Worm (Caenorhabditis elegans) whole organism, young adult: ENCODE measurements around the gene col-99.

Source experiments
- F23B12.7 ChIP-seq: sonication (generic microtip); optimal IDR thresholded peaks from 2 replicates; lab custom pipeline; 2017; ENCODE audit warnings: missing genetic modification characterization, mild to moderate bottlenecking, missing compliant biosample characterization, antibody characterized with exemption, moderate library complexity; ENCODE audit not compliant: insufficient read depth
- F33H1.4 ChIP-seq: fragments of 200-800 bp; sonication (Bioruptor generic); IDR thresholded peaks from 2 replicates; pipeline ENCODE4 v1.3.6; 2022; ENCODE audit warnings: missing genetic modification reagents, missing genetic modification characterization, missing compliant biosample characterization
- F37B4.10 ChIP-seq: fragments of 200-800 bp; sonication (Bioruptor generic); IDR thresholded peaks from 2 replicates; pipeline ENCODE4 v1.3.6; 2022; ENCODE audit warnings: missing genetic modification characterization, missing compliant biosample characterization
- F57C9.4 ChIP-seq: sonication (generic microtip); optimal IDR thresholded peaks from 2 replicates; lab custom pipeline; 2017; ENCODE audit warnings: mild to moderate bottlenecking, missing genetic modification characterization, missing compliant biosample characterization
- K12H6.12 ChIP-seq: fragments of 200-800 bp; sonication (Bioruptor generic); optimal IDR thresholded peaks from 2 replicates; lab custom pipeline; 2018; ENCODE audit warnings: mild to moderate bottlenecking, missing genetic modification characterization, missing compliant biosample characterization
- Y56A3A.18 ChIP-seq: fragments of 200-800 bp; sonication (Bioruptor generic); IDR thresholded peaks from 2 replicates; pipeline ENCODE4 v1.3.6; 2022; ENCODE audit warnings: missing genetic modification reagents, missing genetic modification characterization, missing compliant biosample characterization
- Y67H2A.10 ChIP-seq: fragments of 200-800 bp; sonication (Bioruptor generic); conservative IDR thresholded peaks from 2 replicates; pipeline ENCODE4 v1.3.6; 2022; ENCODE audit warnings: missing genetic modification reagents, missing genetic modification characterization, missing compliant biosample characterization
- ZK185.1 ChIP-seq: sonication (generic microtip); optimal IDR thresholded peaks from 2 replicates; lab custom pipeline; 2016; ENCODE audit warnings: mild to moderate bottlenecking, missing genetic modification characterization, missing compliant biosample characterization; ENCODE audit not compliant: poor library complexity, severe bottlenecking
- akir-1 ChIP-seq: fragments of 200-800 bp; sonication (Bioruptor generic); optimal IDR thresholded peaks from 2 replicates; lab custom pipeline; 2018; ENCODE audit warnings: mild to moderate bottlenecking, missing genetic modification characterization, moderate library complexity, missing compliant biosample characterization
- attf-3 ChIP-seq: fragments of 200-800 bp; sonication (Bioruptor generic); conservative IDR thresholded peaks from 2 replicates; pipeline ENCODE4 v1.3.6; 2022; ENCODE audit warnings: missing genetic modification reagents, missing genetic modification characterization, missing compliant biosample characterization
- attf-5 ChIP-seq: fragments of 200-800 bp; sonication (Bioruptor generic); optimal IDR thresholded peaks from 2 replicates; lab custom pipeline; 2018; ENCODE audit warnings: mild to moderate bottlenecking, missing genetic modification characterization, missing compliant biosample characterization
- attf-6 ChIP-seq: fragments of 200-800 bp; sonication (Bioruptor generic); IDR thresholded peaks from 2 replicates; pipeline ENCODE4 v1.3.6; 2022; ENCODE audit warnings: missing genetic modification reagents, missing genetic modification characterization, missing compliant biosample characterization
- cebp-1 ChIP-seq, 2 experiments: fragments of 200-800 bp in 1 of 2; sonication (Bioruptor generic) in 1 of 2; sonication (generic microtip) in 1 of 2; IDR thresholded peaks in 1 of 2; optimal IDR thresholded peaks in 1 of 2; 2 replicates each; pipeline versions ENCODE4 v1.3.6 to Lab custom; 2017 to 2022; ENCODE audit warnings: missing compliant biosample characterization in 2 of 2, missing genetic modification characterization in 2 of 2, mild to moderate bottlenecking in 1 of 2, missing genetic modification reagents in 1 of 2, moderate library complexity in 1 of 2
- ceh-100 ChIP-seq: fragments of 200-800 bp; sonication (Bioruptor generic); IDR thresholded peaks from 2 replicates; pipeline ENCODE4 v1.3.6; 2022; ENCODE audit warnings: missing genetic modification reagents, missing genetic modification characterization, missing compliant biosample characterization
- ceh-40 ChIP-seq: fragments of 200-800 bp; sonication (Bioruptor generic); IDR thresholded peaks from 2 replicates; pipeline ENCODE4 v1.3.6; 2022; ENCODE audit warnings: missing genetic modification characterization, missing compliant biosample characterization
- dox-1 ChIP-seq: fragments of 200-800 bp; sonication (Bioruptor generic); IDR thresholded peaks from 2 replicates; pipeline ENCODE4 v1.3.6; 2022; ENCODE audit warnings: missing genetic modification reagents, missing genetic modification characterization, missing compliant biosample characterization
- dpff-1 ChIP-seq: sonication (generic microtip); optimal IDR thresholded peaks from 2 replicates; lab custom pipeline; 2017; ENCODE audit warnings: mild to moderate bottlenecking, missing genetic modification characterization, missing compliant biosample characterization
- egrh-3 ChIP-seq: fragments of 200-800 bp; sonication (Bioruptor generic); IDR thresholded peaks from 2 replicates; pipeline ENCODE4 v1.3.6; 2022; ENCODE audit warnings: missing genetic modification reagents, missing genetic modification characterization, missing compliant biosample characterization
- fkh-3 ChIP-seq: sonication (generic microtip); optimal IDR thresholded peaks from 2 replicates; lab custom pipeline; 2016; ENCODE audit warnings: mild to moderate bottlenecking, missing genetic modification characterization, missing compliant biosample characterization
- hlh-12 ChIP-seq: sonication (generic microtip); optimal IDR thresholded peaks from 2 replicates; lab custom pipeline; 2016; ENCODE audit warnings: missing genetic modification characterization, missing compliant biosample characterization
- hlh-26 ChIP-seq: fragments of 200-800 bp; sonication (Bioruptor generic); conservative IDR thresholded peaks from 2 replicates; pipeline ENCODE4 v1.3.6; 2022; ENCODE audit warnings: missing genetic modification reagents, missing genetic modification characterization, missing compliant biosample characterization
- hmg-1.2 ChIP-seq: fragments of 200-800 bp; sonication (Bioruptor generic); IDR thresholded peaks from 2 replicates; pipeline ENCODE4 v1.3.6; 2022; ENCODE audit warnings: missing genetic modification reagents, missing genetic modification characterization, missing compliant biosample characterization
- hmg-20 ChIP-seq: fragments of 200-800 bp; sonication (Bioruptor generic); IDR thresholded peaks from 2 replicates; pipeline ENCODE4 v1.3.6; 2022; ENCODE audit warnings: missing genetic modification reagents, missing genetic modification characterization, missing compliant biosample characterization
- lin-26 ChIP-seq: fragments of 200-800 bp; sonication (Bioruptor generic); IDR thresholded peaks from 2 replicates; pipeline ENCODE4 v1.3.6; 2022; ENCODE audit warnings: missing genetic modification reagents, missing genetic modification characterization, missing compliant biosample characterization
- lsy-27 ChIP-seq: sonication (generic microtip); optimal IDR thresholded peaks from 2 replicates; lab custom pipeline; 2017; ENCODE audit warnings: missing genetic modification characterization, mild to moderate bottlenecking, missing compliant biosample characterization, antibody characterized with exemption, missing genotype, borderline replicate concordance; ENCODE audit not compliant: insufficient read depth
- madf-3 ChIP-seq: fragments of 200-800 bp; sonication (Bioruptor generic); IDR thresholded peaks from 2 replicates; pipeline ENCODE4 v1.3.6; 2022; ENCODE audit warnings: missing genetic modification reagents, missing genetic modification characterization, missing compliant biosample characterization
- mcd-1 ChIP-seq: fragments of 200-800 bp; sonication (Bioruptor generic); IDR thresholded peaks from 2 replicates; pipeline ENCODE4 v1.3.6; 2022; ENCODE audit warnings: missing genetic modification reagents, missing genetic modification characterization, missing compliant biosample characterization
- mel-28 ChIP-seq: sonication (generic microtip); optimal IDR thresholded peaks from 2 replicates; lab custom pipeline; 2016; ENCODE audit warnings: borderline replicate concordance, mild to moderate bottlenecking, missing genetic modification characterization, missing compliant biosample characterization
- nhr-80 ChIP-seq: sonication (generic microtip); optimal IDR thresholded peaks from 2 replicates; lab custom pipeline; 2016; ENCODE audit warnings: missing genetic modification characterization, missing compliant biosample characterization
- nhr-90 ChIP-seq: sonication (generic microtip); optimal IDR thresholded peaks from 2 replicates; lab custom pipeline; 2016; ENCODE audit warnings: missing genotype, mild to moderate bottlenecking, missing genetic modification characterization, missing compliant biosample characterization
- pha-4 ChIP-seq: fragments of 150-350 bp; sonication (generic microtip); optimal IDR thresholded peaks from 2 replicates; lab custom pipeline; 2014; ENCODE audit warnings: missing biosample characterization, missing genetic modification reagents, missing genetic modification characterization
- somi-1 ChIP-seq: fragments of 200-800 bp; sonication (Bioruptor generic); optimal IDR thresholded peaks from 2 replicates; lab custom pipeline; 2018; ENCODE audit warnings: mild to moderate bottlenecking, missing genetic modification characterization, missing compliant biosample characterization
- unc-62 ChIP-seq: fragments of 150-350 bp; optimal IDR thresholded peaks from 2 replicates; lab custom pipeline; 2014; ENCODE audit warnings: missing biosample characterization, missing genetic modification reagents, missing genetic modification characterization
- zfh-2 ChIP-seq: fragments of 200-800 bp; sonication (Bioruptor generic); conservative IDR thresholded peaks from 2 replicates; pipeline ENCODE4 v1.3.6; 2022; ENCODE audit warnings: missing genetic modification reagents, missing genetic modification characterization, missing compliant biosample characterization
- zim-3 ChIP-seq: sonication (generic microtip); optimal IDR thresholded peaks from 2 replicates; lab custom pipeline; 2017; ENCODE audit warnings: mild to moderate bottlenecking, missing genetic modification characterization, moderate library complexity, missing compliant biosample characterization
- ztf-26 ChIP-seq: sonication (generic microtip); optimal IDR thresholded peaks from 2 replicates; lab custom pipeline; 2017; ENCODE audit warnings: missing genetic modification characterization, missing compliant biosample characterization
- ztf-3 ChIP-seq: fragments of 200-800 bp; sonication (Bioruptor generic); optimal IDR thresholded peaks from 2 replicates; lab custom pipeline; 2018; ENCODE audit warnings: mild to moderate bottlenecking, missing genetic modification characterization, missing compliant biosample characterization

col-99 gene

ce11 chrIV:141022-141421 lies 6.7 kb downstream of the col-99 start:
- TF ChIP-seq madf-3 (GFP tag; lab: Robert Waterston, UW) (no peak), hlh-26 (no peak), ztf-3 (no peak), dox-1 (GFP tag; lab: Robert Waterston, UW) (no peak), hmg-20 (GFP tag; lab: Robert Waterston, UW) (no peak), attf-3 (GFP tag; lab: Robert Waterston, UW) (no peak), mcd-1 (no peak), zfh-2 (GFP tag; lab: Robert Waterston, UW) (peak; percentile 74), ZK185.1 (tag; lab: Kevin White, UChicago) (no peak), egrh-3 (GFP tag; lab: Robert Waterston, UW) (peak; percentile 74; the same call in 1 of the 2 replicates)

ce11 chrIV:139652-140051 lies 8.1 kb downstream of the col-99 start:
- no peak for TF ChIP-seq F33H1.4 (GFP tag; lab: Robert Waterston, UW)
- no peak for TF ChIP-seq somi-1 (GFP tag; lab: Kevin White, UChicago)
- TF ChIP-seq zfh-2 (GFP tag; lab: Robert Waterston, UW): peak; percentile 80
- TF ChIP-seq egrh-3 (GFP tag; lab: Robert Waterston, UW): peak; percentile 86
- TF ChIP-seq K12H6.12 (tag; lab: Kevin White, UChicago): no peak

ce11 chrIV:133968-134367 lies 13.8 kb downstream of the col-99 start:
- TF ChIP-seq dpff-1 (no peak), pha-4 (tag; lab: Kevin White, UChicago) (no peak), mcd-1 (no peak), fkh-3 (tag; lab: Kevin White, UChicago) (no peak), Y67H2A.10 (no peak), lin-26 (GFP tag; lab: Robert Waterston, UW) (no peak), K12H6.12 (tag; lab: Kevin White, UChicago) (no peak), Y56A3A.18 (GFP tag; lab: Robert Waterston, UW) (no peak), ztf-26 (tag; lab: Kevin White, UChicago) (no peak), attf-5 (GFP tag; lab: Kevin White, UChicago) (no peak), nhr-80 (no peak), F57C9.4 (tag; lab: Kevin White, UChicago) (no peak), ceh-100 (GFP tag; lab: Robert Waterston, UW) (no peak), mel-28 (tag; lab: Kevin White, UChicago) (no peak), F23B12.7 (tag; lab: Kevin White, UChicago) (no peak), zim-3 (tag; lab: Kevin White, UChicago) (no peak), attf-6 (GFP tag; lab: Robert Waterston, UW) (no peak), unc-62 (GFP tag; lab: Kevin White, UChicago) (no peak)

- TF ChIP-seq F37B4.10 (GFP tag; lab: Robert Waterston, UW) (no peak), hlh-12 (tag; lab: Kevin White, UChicago) (no peak), ceh-40 (no peak), akir-1 (GFP tag; lab: Kevin White, UChicago) (no peak), zfh-2 (GFP tag; lab: Robert Waterston, UW) (0 out of 2 replicates have a peak, but pooled peaks have one; percentile 25), cebp-1 (GFP tag; IDR thresholded peaks at IDR 0.05; lab: Robert Waterston, UW) (no peak), cebp-1 (tag; optimal IDR thresholded peaks at IDR 0.05; lab: Kevin White, UChicago) (no peak), lsy-27 (tag; lab: Kevin White, UChicago) (no peak), hmg-1.2 (GFP tag; lab: Robert Waterston, UW) (peak; percentile 58; the same call in 1 of the 2 replicates), nhr-90 (no peak), K12H6.12 (tag; lab: Kevin White, UChicago) (peak; percentile 23)
Measured at ce11 chrIV:132095-132494, 15.6 kb downstream of the col-99 start, which contains the start of gene daf-1. Gene daf-1, plus strand, starts transcription at chrIV:132416.
